Worm (Caenorhabditis elegans) whole organism, L3 larva: ENCODE results near the gene trpp-12.

ENCODE experiments used
- mdl-1 ChIP-seq: fragments of 150-350 bp; optimal IDR thresholded peaks from 2 replicates; lab custom pipeline; 2014; ENCODE audit warnings: missing biosample characterization, missing genetic modification characterization
- nhr-237 ChIP-seq: fragments of 150-350 bp; optimal IDR thresholded peaks from 2 replicates; lab custom pipeline; 2014; ENCODE audit warnings: missing biosample characterization, missing genetic modification characterization
- nhr-25 ChIP-seq: sonication (generic microtip); optimal IDR thresholded peaks from 2 replicates; lab custom pipeline; 2017; ENCODE audit warnings: missing biosample characterization, missing genetic modification characterization

- TF ChIP-seq mdl-1 (no peak), nhr-25 (tag; lab: Kevin White, UChicago) (no peak), nhr-237 (tag; lab: Kevin White, UChicago) (no peak)
Observed at ce11 chrX:2446185-2446584, 36.7 kb downstream of the trpp-12 start.
